Fruit fly (Drosophila melanogaster) S2 (cell line): Measurements from ENCODE around the gene CG15404.
"Not testable (repeated sequence)": the region's sequence is repeated elsewhere in the genome, so short reads cannot be mapped to it uniquely, and the experiment has no call there.

Experiments used
- CG8478 ChIP-seq: fragments of >200 bp; optimal IDR thresholded peaks from 2 replicates; lab custom pipeline; 2018
- CTCF ChIP-seq, 2 experiments: fragments of >200 bp; optimal IDR thresholded peaks; 2 replicates each; lab custom pipeline; 2018

CG15404 gene

dm6 chr2L:3158260-3159072, 15.3 kb upstream of the CG15404 start:
- TF ChIP-seq CG8478 (lab: Kevin White, UChicago) (no peak), CTCF (optimal IDR thresholded peaks at IDR 0.05; lab: Kevin White, UChicago) (no peak)

DNA sequence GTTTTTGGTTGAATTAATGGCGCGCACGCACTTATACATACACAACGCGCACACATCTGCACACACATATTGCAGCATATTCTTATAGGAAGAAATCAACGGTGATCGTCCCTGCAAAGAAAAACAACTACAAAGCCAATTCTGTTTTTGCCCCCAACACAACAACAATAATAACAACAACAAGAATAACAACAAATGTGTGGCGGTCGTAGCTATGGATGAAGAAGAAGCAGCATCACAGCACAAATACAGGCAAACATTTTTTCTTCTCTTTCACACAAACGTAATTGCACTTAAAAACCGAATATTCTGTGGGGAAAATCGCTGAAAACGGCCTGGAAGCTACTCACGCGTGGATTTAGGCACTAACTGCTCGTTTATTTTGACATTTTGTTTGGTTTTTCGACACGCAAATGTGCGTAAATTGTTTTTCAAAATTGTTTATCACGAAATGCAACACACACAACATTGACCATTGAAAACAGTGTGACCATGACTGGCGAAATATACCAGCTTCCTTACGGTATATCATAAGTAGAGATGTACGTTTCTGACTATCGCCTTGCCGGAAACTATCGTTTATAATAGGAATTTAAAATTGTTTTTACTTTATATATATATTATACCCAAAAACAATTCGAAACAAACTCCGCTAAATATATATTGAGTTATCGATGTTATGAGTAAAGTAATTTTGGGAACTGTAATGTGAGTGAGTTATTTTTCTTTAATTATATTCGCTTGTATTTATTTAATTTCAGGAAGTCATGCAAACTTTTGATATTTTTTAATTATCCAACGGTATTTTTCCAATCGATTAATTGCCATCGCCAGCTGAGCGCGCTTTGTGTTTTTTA, 14.4 kb upstream of the CG15404 start, which contains the start of the genes Mad and gkt:
Gene Mad (minus strand): TSS at position 500 of the 857 bp plus-strand sequence.
Gene gkt (plus strand): TSS at position 807 of the 857 bp plus-strand sequence.
- TF ChIP-seq CTCF (optimal IDR thresholded peaks at IDR 0.05; lab: Kevin White, UChicago): no peak
- TF ChIP-seq CG8478 (lab: Kevin White, UChicago): no peak

- not testable (repeated sequence) for TF ChIP-seq CTCF (optimal IDR thresholded peaks at IDR 0.05; lab: Kevin White, UChicago); CG8478 (lab: Kevin White, UChicago)
These were observed 10.3 kb upstream of the CG15404 start, which contains the start of gene Hydr2 for dm6 chr2L:3163490-3163889. Gene Hydr2, plus strand, starts transcription at chr2L:3163645.

DNA sequence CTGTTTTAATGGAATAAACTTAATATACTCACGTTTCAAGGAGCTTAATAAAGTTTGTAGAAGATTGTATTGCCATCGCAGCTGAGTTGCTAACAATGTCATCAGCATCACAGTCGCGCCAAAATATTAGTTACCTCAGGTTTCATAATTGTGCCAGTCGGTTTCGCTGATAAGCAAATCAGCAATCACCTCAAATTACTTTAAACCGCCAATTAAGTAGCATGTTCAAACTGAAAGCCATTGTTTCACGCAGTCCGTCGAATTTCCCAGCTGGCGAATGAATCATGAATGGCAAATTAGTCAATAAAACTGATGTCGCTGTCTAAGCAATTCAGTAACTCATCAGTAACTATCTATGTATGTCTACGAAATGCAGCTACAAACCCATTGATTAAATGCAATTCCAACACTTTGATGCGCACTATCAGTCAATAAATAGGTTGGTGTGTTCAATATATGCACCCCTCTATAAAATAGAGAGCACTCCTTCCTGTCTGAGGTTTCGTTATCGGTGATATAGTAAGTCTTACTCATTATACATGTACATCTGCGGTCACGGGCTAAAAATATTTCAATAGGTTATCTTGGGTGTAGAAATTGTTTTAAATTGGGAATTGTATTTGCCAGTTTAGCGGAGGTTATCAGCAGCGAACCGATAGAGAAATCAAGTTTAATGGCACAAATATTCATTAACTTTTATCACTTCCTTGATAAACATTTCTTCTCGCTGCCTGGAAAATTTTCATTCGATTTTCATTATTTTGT, 9.3 kb upstream of the CG15404 start:
- no peak for TF ChIP-seq CTCF (optimal IDR thresholded peaks at IDR 0.05; lab: Kevin White, UChicago)
- no peak for TF ChIP-seq CG8478 (lab: Kevin White, UChicago)

- TF ChIP-seq CTCF (optimal IDR thresholded peaks at IDR 0.05; lab: Kevin White, UChicago) (no peak), CG8478 (lab: Kevin White, UChicago) (no peak)
These were observed 8.6 kb upstream of the CG15404 start for dm6 chr2L:3165022-3165647.

DNA sequence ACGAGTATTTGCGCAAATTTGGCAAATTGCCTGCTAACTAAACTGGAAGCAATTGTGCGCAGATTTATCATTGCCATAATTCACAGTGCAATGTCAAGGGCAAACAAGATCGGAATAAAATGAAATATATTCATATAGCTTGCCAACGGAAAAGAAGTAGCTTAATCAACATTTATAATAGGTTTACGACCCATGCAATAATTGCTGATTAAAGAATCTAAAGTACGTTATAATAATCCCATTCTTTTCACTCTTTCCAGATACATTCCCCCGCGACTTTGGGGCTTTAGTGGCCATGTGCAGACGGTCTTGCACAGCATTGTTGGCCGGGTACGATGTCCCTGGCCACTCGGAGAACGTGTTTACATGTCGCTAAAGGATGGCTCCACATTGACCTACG, 7.1 kb upstream of the CG15404 start:
- TF ChIP-seq CTCF (optimal IDR thresholded peaks at IDR 0.05; lab: Kevin White, UChicago) (no peak), CG8478 (lab: Kevin White, UChicago) (no peak)

DNA sequence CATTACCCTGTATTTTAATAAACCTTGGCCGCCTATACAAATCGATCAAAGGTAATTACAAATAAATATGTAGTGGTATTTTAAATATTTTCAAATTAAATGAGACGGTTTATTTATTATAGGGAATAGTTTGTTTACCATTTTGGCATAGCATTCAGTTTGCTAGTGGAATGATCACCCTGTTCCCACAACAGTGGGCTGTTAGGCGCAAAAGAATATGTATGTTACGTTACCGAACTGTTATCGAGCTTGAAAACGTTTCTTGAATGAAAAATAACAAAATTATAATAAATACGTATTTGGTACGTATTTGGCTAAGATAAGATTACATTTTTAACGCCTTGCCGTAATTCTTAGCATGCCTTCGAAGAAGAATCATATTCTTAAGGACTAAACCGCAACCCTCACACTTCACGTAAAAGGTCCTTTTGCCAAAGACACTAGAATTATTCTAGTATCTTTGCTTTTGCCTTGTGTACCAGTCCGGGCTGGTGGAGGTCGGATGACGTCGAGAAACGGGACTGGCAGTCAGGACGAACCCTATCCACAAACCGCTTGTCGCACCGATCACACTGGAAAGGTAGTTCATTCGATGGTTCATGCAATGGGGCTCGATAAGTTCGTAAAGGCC, 2.7 kb upstream of the CG15404 start, which contains the start of gene CG44002:
Gene CG44002 (minus strand): TSS at position 144 of the 631 bp plus-strand sequence.
- no peak for TF ChIP-seq CG8478 (lab: Kevin White, UChicago)
- no peak for TF ChIP-seq CTCF (optimal IDR thresholded peaks at IDR 0.05; lab: Kevin White, UChicago)

DNA sequence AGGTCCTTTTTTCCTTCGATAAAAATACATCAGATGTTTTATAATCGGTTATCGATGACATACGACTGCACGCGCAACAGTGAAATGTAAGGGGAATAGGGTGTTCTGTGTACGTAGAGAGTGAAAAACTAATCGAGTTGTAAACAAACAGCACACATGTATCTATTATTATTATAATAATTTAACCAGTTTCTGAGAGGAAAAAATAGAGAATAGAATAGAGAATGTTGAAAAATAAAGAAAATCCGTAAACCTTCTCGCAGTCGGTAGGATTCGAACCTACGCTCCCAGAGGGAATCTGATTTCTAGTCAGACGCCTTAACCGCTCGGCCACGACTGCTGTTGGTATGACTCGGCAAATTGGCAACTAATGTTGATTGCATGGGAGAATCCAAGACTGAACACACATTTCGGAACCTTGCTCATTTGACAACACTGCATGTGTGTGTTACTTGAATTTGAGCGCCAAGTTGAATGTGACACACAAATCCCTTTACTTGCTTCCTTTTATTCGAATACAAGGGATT, 964 bp upstream of the CG15404 start:
- no peak for TF ChIP-seq CG8478 (lab: Kevin White, UChicago)
- no peak for TF ChIP-seq CTCF (optimal IDR thresholded peaks at IDR 0.05; lab: Kevin White, UChicago)

dm6 chr2L:3179654-3180053, 5.9 kb downstream of the CG15404 start:
- TF ChIP-seq CG8478 (lab: Kevin White, UChicago) (no peak), CTCF (optimal IDR thresholded peaks at IDR 0.05; lab: Kevin White, UChicago) (peak; percentile 63 to 65)

DNA sequence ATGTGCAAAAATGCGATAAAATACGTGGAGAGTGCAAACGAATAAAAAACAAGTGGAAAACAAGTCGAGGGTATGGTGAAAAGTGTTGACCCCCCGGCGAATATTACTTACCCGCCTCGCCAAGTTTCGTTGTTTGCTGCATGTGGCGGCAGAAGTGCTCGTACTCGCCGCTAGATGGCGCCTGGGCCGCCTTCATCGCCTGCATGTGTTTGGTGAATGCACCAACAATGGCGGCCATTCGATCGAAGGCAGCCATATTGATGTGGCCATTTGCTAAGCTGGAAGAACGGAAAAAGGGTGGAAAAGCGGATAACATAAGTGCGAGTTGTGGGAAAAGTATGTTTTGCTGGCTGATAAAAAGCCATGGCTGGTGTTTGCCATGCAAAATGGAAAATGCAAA, 9.4 kb downstream of the CG15404 start:
- TF ChIP-seq CG8478 (lab: Kevin White, UChicago) (no peak), CTCF (optimal IDR thresholded peaks at IDR 0.05; lab: Kevin White, UChicago) (peak; percentile 81 to 86)

DNA sequence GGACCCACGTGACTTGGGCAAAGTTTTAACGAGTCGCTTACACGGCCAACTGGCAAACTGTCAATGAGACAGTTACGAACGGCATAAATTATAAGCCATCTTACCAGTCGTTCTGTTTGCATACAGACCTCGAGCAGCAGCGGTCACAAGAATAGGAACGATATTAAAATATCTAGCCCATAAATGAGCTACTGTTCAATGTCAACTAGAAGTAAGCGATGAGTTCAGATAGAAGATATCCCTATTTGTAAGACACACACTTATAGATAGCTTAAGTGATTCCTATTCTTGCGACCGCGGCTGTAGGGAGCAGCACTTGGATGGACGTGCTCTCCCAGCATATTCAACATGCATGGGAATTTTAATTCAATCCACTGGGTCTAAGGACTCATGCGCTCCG, 15.1 kb downstream of the CG15404 start:
- TF ChIP-seq CTCF (optimal IDR thresholded peaks at IDR 0.05; lab: Kevin White, UChicago): no peak

DNA sequence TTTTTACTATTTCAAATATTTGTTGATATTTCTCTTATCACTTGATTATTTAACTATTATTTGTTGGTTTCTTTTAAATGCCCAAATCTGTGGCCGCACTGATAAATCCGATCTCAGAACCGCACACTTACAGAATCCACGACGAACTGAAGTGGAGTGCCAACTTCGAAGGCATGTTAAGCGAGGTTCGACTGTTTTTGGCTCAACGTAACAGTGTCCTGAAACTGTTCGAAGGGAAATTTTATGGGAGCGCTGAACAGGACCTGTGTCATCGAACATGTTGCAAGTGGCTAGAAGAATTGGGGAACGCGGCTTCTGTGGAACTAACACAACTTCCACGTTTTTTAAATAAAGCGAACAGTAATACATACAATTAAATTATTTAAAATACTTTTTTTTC, 25.8 kb downstream of the CG15404 start:
- TF ChIP-seq CTCF (optimal IDR thresholded peaks at IDR 0.05; lab: Kevin White, UChicago) (no peak), CG8478 (lab: Kevin White, UChicago) (no peak)

dm6 chr2L:3200396-3200795, 26.6 kb downstream of the CG15404 start, which contains the start of gene CG34393:
Gene CG34393, minus strand, starts transcription at chr2L:3200496.
- TF ChIP-seq CG8478 (lab: Kevin White, UChicago): no peak
- no peak for TF ChIP-seq CTCF (optimal IDR thresholded peaks at IDR 0.05; lab: Kevin White, UChicago)
